Worm (Caenorhabditis elegans): ENCODE data around the gene Y67D8C.6.

The Y67D8C.6 gene

DNA sequence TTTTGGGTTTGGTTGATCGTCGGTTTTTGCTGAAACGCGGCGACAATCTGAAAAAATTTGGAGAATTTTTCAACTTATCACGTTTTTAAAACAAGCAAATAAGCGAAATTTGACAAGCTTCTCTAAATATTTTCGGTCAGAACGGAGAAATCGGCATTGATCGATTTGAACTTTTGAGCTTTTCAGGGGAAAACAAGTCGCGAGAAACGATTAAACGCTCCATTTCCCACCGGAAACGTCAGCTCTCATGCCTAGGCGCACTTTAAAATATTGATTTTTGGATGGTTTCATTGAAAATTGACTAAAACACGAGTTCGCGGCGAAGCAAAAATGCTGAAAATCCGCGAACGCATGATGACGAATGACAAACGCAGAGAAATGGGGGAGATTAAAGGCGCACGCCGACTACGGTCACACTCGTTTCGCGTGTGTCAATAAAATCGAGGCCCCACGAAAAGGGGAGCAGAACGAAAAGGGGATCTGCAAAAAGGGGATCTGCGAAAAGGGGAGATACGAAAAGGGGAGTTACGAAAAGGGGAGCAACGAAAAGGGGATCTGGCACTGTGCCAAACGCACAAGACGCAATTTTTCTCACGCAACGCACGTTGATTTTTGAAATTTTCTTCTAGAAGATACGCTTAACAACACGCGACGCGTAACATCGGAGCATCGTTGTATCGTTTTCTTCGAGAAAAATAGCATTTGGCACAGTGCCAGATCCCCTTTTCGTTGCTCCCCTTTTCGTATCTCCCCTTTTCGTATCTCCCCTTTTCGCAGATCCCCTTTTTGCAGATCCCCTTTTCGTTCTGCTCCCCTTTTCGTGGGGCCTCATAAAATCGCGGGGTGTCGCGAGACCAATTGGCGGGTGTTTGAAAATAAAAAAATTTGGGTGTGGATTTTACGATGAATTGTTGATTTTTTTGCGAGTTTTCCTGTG, 12.9 kb downstream of the Y67D8C.6 start, which contains the start of gene eel-1 (continued):
- TF ChIP-seq lim-6 (tag; optimal IDR thresholded peaks at IDR 0.05) (peak; percentile 100), ref-2 (tag; optimal IDR thresholded peaks at IDR 0.05) (peak; percentile 100), npax-4 (tag; optimal IDR thresholded peaks at IDR 0.05) (peak; percentile 64), rnt-1 (tag; optimal IDR thresholded peaks at IDR 0.05) (peak; percentile 99), ets-4 (tag; optimal IDR thresholded peaks at IDR 0.05) (peak; percentile 99), pqm-1 (tag; optimal IDR thresholded peaks at IDR 0.05) (peak; percentile 99)

DNA sequence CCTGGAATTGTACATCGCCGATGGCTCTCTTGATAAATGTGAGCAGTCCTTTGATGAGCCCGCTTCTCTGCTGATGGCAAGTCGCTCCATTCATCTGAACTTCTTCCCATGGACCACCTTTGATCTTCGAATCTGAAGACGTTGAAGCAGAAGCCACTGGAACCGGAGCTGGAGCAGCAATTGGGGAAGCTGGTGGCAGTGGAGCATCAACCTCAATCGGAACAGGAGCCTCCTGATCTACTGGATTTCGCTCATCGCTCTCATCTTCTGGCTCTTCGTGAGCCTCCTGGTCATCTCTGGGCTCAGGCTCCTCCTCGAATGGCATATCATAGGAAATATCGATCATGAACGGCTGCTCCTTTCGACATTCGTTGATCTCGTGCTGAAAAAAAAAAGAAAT, 16.3 kb downstream of the Y67D8C.6 start:
- TF ChIP-seq pha-2 (tag; optimal IDR thresholded peaks at IDR 0.05) (no peak), sdc-2 (tag; optimal IDR thresholded peaks at IDR 0.05) (no peak), unc-55 (GFP tag; optimal IDR thresholded peaks at IDR 0.05) (no peak)

DNA sequence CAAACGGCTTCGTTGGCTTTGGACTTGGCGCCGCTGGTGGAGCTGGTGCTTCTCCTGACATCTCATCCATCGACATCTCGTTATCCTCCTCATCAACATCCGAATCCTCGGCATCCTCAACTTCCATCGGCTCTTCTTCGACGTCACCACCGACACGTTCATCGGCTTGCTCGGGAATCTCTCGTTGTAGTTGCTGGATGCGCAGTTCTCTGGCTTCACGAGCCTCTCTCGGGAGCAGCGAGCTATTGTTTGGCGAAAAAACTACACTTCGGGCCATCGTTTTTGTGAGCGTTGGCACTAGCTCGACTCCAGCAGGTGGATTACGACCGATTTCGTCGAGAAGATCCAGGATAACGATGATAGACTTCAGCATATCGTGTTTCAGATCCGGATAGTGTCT, 17.2 kb downstream of the Y67D8C.6 start:
- TF ChIP-seq ahr-1 (tag; optimal IDR thresholded peaks at IDR 0.05) = no peak
- TF ChIP-seq ama-1 (optimal IDR thresholded peaks at IDR 0.05) = no peak
- no peak for TF ChIP-seq ceh-48 (tag; optimal IDR thresholded peaks at IDR 0.05)
- TF ChIP-seq pax-1 (tag; optimal IDR thresholded peaks at IDR 0.05) = no peak
- no peak for TF ChIP-seq ttx-3 (tag; optimal IDR thresholded peaks at IDR 0.05)
- no peak for TF ChIP-seq gmeb-2 (tag; optimal IDR thresholded peaks at IDR 0.05)

ce11 chrIV:3044158-3044557, 19.0 kb downstream of the Y67D8C.6 start:
- no peak for TF ChIP-seq ceh-24 (tag; optimal IDR thresholded peaks at IDR 0.05)
- TF ChIP-seq hlh-13 (GFP tag; optimal IDR thresholded peaks at IDR 0.05) = no peak
- TF ChIP-seq ceh-34 (tag; optimal IDR thresholded peaks at IDR 0.05) = no peak
- no peak for TF ChIP-seq fax-1 (tag; optimal IDR thresholded peaks at IDR 0.05)
- no peak for TF ChIP-seq elt-4 (tag; optimal IDR thresholded peaks at IDR 0.05)
- no peak for TF ChIP-seq fkh-6 (tag; optimal IDR thresholded peaks at IDR 0.05)
- no peak for TF ChIP-seq pax-1 (tag; optimal IDR thresholded peaks at IDR 0.05)
- TF ChIP-seq K09A11.1 (tag; optimal IDR thresholded peaks at IDR 0.05; ENCODE audit: insufficient read depth) = no peak
- no peak for TF ChIP-seq ceh-18 (tag; optimal IDR thresholded peaks at IDR 0.05)
- TF ChIP-seq zip-5 (tag; optimal IDR thresholded peaks at IDR 0.05) = no peak
- TF ChIP-seq pha-4 (tag; optimal IDR thresholded peaks at IDR 0.05) = no peak
- TF ChIP-seq ceh-6 (GFP tag; optimal IDR thresholded peaks at IDR 0.05) = no peak
- no peak for TF ChIP-seq eyg-1 (tag; optimal IDR thresholded peaks at IDR 0.05)
- TF ChIP-seq pha-2 (tag; optimal IDR thresholded peaks at IDR 0.05) = no peak
- TF ChIP-seq T23F11.4 (GFP tag; optimal IDR thresholded peaks at IDR 0.05) = no peak
- no peak for TF ChIP-seq madf-2 (tag; optimal IDR thresholded peaks at IDR 0.05)
- TF ChIP-seq ceh-31 (tag; optimal IDR thresholded peaks at IDR 0.05) = no peak
- TF ChIP-seq hlh-30 (tag; optimal IDR thresholded peaks at IDR 0.05; ENCODE audit: insufficient read depth) = no peak
- no peak for TF ChIP-seq hlh-6 (tag; optimal IDR thresholded peaks at IDR 0.05)
- no peak for TF ChIP-seq K02D7.2 (tag; optimal IDR thresholded peaks at IDR 0.05)

DNA sequence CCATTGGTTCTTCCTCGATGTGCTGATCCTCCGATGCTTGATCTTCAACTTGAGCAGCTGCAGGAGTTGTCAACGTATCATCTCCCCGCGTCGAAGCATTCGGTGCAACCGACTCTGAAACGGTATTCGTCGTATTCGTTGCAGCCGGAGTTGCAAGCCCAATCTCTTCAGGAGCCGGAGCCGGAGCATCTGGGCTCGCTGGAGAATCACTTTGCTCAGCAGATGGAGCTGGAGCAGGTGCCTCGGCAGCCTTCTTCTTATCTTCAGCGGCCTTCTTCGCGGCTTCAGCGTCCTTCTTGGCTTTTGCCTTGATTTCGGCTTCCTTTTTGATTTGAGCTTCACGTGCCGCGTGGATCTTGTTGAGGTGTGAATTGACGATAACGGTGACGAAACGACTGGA, 24.4 kb downstream of the Y67D8C.6 start:
- no peak for TF ChIP-seq ahr-1 (tag; optimal IDR thresholded peaks at IDR 0.05)
- no peak for TF ChIP-seq Y22D7AL.16 (tag; optimal IDR thresholded peaks at IDR 0.05)
- no peak for TF ChIP-seq elt-2 (tag; optimal IDR thresholded peaks at IDR 0.05)
- TF ChIP-seq ref-2 (tag; optimal IDR thresholded peaks at IDR 0.05) = no peak
- TF ChIP-seq ceh-18 (tag; optimal IDR thresholded peaks at IDR 0.05) = no peak
- TF ChIP-seq unc-55 (GFP tag; optimal IDR thresholded peaks at IDR 0.05) = no peak
- no peak for TF ChIP-seq unc-42 (tag; optimal IDR thresholded peaks at IDR 0.05)
- no peak for TF ChIP-seq hlh-8 (tag; optimal IDR thresholded peaks at IDR 0.05)
- no peak for TF ChIP-seq ceh-24 (tag; optimal IDR thresholded peaks at IDR 0.05)
- TF ChIP-seq ztf-16 (tag; optimal IDR thresholded peaks at IDR 0.05) = no peak
- no peak for TF ChIP-seq nfya-1 (tag; optimal IDR thresholded peaks at IDR 0.05)
- TF ChIP-seq ceh-2 (tag; optimal IDR thresholded peaks at IDR 0.05) = no peak
- TF ChIP-seq unc-3 (GFP tag; conservative IDR thresholded peaks at IDR 0.05) = no peak
- TF ChIP-seq unc-3 (tag; optimal IDR thresholded peaks at IDR 0.05) = no peak
- TF ChIP-seq ets-4 (tag; optimal IDR thresholded peaks at IDR 0.05) = no peak
- no peak for TF ChIP-seq odd-2 (tag; optimal IDR thresholded peaks at IDR 0.05)
